Worm (Caenorhabditis elegans) whole organism, L4/young adult: Measurements from ENCODE around the gene Y47D7A.13.

Experiments used
- W03F9.2 ChIP-seq: fragments of 150-350 bp; optimal IDR thresholded peaks from 2 replicates; lab custom pipeline; 2014; ENCODE audit warnings: missing biosample characterization, missing genetic modification characterization
- dao-5 ChIP-seq: sonication (generic microtip); optimal IDR thresholded peaks from 2 replicates; lab custom pipeline; 2016; ENCODE audit warnings: missing genotype, missing genetic modification characterization, moderate library complexity, missing compliant biosample characterization
- him-1 ChIP-seq: sonication (generic microtip); optimal IDR thresholded peaks from 2 replicates; lab custom pipeline; 2016; ENCODE audit warnings: missing genotype, missing genetic modification reagents, missing genetic modification characterization, missing compliant biosample characterization

Gene Y47D7A.13

DNA sequence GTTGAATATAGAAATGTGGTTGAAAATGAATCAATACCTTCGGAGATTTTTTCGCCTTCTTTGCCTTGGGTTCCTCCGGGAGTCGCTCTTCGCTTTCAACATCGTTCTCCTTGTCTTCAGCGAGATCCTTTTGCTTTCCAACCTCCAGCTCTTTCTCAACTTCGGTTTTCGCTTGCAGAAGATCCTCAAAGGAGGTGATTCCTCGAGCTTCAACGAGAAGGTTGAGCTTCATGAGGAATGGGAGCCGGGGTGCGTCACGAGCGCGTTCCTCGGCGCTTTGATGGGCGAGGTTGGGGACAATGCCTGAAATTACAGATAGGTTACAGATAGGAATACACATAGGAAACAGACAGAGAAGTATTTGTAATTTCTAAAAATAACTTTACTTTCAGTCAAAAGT lies 36.8 kb downstream of the Y47D7A.13 start:
- TF ChIP-seq him-1 (tag; lab: Kevin White, UChicago) (no peak), W03F9.2 (tag; lab: Kevin White, UChicago) (no peak), dao-5 (tag; lab: Kevin White, UChicago) (no peak)

- TF ChIP-seq dao-5 (tag; lab: Kevin White, UChicago) (no peak), W03F9.2 (tag; lab: Kevin White, UChicago) (no peak), him-1 (tag; lab: Kevin White, UChicago) (no peak)
Measured at ce11 chrV:4398127-4398526, 37.6 kb downstream of the Y47D7A.13 start.

DNA sequence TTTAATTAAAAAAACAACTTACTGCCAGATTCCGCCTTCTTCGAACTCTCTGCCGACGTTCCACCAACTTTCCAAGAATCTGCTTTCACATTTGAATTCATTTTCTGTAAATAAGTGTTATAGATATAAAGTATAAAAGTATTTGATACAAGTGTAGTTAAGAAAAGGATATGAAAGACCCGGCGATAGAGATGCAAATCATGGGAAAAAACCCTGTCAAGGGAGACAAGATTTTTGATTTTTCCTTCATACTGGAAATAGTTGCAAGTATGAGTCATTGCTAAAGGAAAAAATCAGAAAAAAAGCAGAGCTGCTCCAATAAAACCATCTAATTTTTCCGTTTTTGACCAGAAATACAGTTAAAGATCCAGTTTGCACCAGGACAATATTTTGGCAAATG lies 39.5 kb downstream of the Y47D7A.13 start, which contains the start of gene F13A2.3:
Gene F13A2.3, minus strand, starts transcription at position 101 of the 400 bp plus-strand sequence.
- TF ChIP-seq dao-5 (tag; lab: Kevin White, UChicago) (no peak), him-1 (tag; lab: Kevin White, UChicago) (no peak), W03F9.2 (tag; lab: Kevin White, UChicago) (no peak)

DNA sequence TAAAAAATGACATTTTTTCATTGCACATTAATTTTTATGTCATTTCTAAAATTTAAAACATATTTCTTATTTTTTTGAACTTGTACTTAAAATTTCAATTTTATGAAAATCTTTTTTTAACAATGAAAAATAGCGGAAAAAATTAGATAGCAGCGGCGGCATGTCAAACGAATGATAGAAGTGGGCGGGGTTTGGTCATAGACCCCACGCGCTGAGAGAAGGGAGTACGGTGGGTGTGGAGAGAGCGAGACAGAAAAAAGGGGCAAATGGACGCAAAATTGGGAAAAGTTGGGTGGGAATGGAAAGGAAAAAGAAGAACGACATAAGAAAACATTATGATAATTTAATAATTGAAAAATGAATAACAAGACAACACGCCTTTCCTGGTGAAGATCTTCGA lies 47.8 kb downstream of the Y47D7A.13 start:
- no peak for TF ChIP-seq W03F9.2 (tag; lab: Kevin White, UChicago)
- TF ChIP-seq him-1 (tag; lab: Kevin White, UChicago) = no peak
- TF ChIP-seq dao-5 (tag; lab: Kevin White, UChicago) = no peak

- no peak for TF ChIP-seq W03F9.2 (tag; lab: Kevin White, UChicago)
- no peak for TF ChIP-seq him-1 (tag; lab: Kevin White, UChicago)
Measured at ce11 chrV:4387402-4387801, 48.3 kb downstream of the Y47D7A.13 start, which contains the start of gene F13A2.9. Gene F13A2.9 (minus strand): TSS chrV:4387502.

ce11 chrV:4386173-4386572 lies 49.6 kb downstream of the Y47D7A.13 start, which contains the start of gene F13A2.10:
Gene F13A2.10 (minus strand): TSS chrV:4386273.
- TF ChIP-seq him-1 (tag; lab: Kevin White, UChicago) = no peak
- no peak for TF ChIP-seq W03F9.2 (tag; lab: Kevin White, UChicago)
- TF ChIP-seq dao-5 (tag; lab: Kevin White, UChicago) = no peak
